Fruit fly (Drosophila melanogaster) whole organism, prepupa: ENCODE data around the gene CG33098.
A peak's percentile ranks its signal among the peaks of the same experiment; 100 is the strongest.

Source experiments
- Blimp-1 ChIP-seq: fragments of 200-800 bp; sonication (Bioruptor generic); optimal IDR thresholded peaks from 3 replicates; lab custom pipeline; 2017; ENCODE audit warnings: missing biosample characterization, missing genetic modification characterization, mild to moderate bottlenecking, moderate library complexity, missing genetic modification reagents
- CG10669 ChIP-seq: fragments of 200-800 bp; sonication (Bioruptor generic); optimal IDR thresholded peaks from 3 replicates; lab custom pipeline; 2018; ENCODE audit warnings: missing biosample characterization, mild to moderate bottlenecking, missing genetic modification characterization, moderate library complexity
- CG16779 ChIP-seq: fragments of 200-800 bp; sonication (Bioruptor generic); optimal IDR thresholded peaks from 3 replicates; lab custom pipeline; 2017; ENCODE audit warnings: missing biosample characterization, mild to moderate bottlenecking, missing genetic modification characterization
- CG31627 ChIP-seq: fragments of 200-800 bp; sonication (Bioruptor generic); optimal IDR thresholded peaks from 3 replicates; lab custom pipeline; 2016; ENCODE audit warnings: missing biosample characterization, missing genetic modification characterization
- CG32006 ChIP-seq: fragments of 200-800 bp; sonication (Bioruptor generic); optimal IDR thresholded peaks from 3 replicates; lab custom pipeline; 2017; ENCODE audit warnings: missing biosample characterization, mild to moderate bottlenecking, missing genetic modification characterization
- CG3919 ChIP-seq: fragments of 200-800 bp; sonication (Bioruptor generic); optimal IDR thresholded peaks from 3 replicates; lab custom pipeline; 2016; ENCODE audit warnings: missing biosample characterization, missing genetic modification characterization
- CG6163 ChIP-seq: fragments of 200-800 bp; sonication (Bioruptor generic); IDR thresholded peaks from 3 replicates; pipeline ENCODE4 v1.3.6; 2022; ENCODE audit warnings: missing biosample characterization, missing genetic modification characterization
- CG8119 ChIP-seq: fragments of 200-800 bp; sonication (Bioruptor generic); IDR thresholded peaks from 3 replicates; pipeline ENCODE4 v1.3.6; 2022; ENCODE audit warnings: missing biosample characterization, missing genetic modification characterization
- CG8319 ChIP-seq: fragments of 200-800 bp; sonication (Bioruptor generic); optimal IDR thresholded peaks from 3 replicates; lab custom pipeline; 2016; ENCODE audit warnings: missing biosample characterization, missing genetic modification characterization
- CG8632 ChIP-seq: fragments of 200-800 bp; sonication (Bioruptor generic); optimal IDR thresholded peaks from 3 replicates; lab custom pipeline; 2016; ENCODE audit warnings: missing biosample characterization, missing genetic modification characterization
- Eip78C ChIP-seq: fragments of 200-800 bp; sonication (Bioruptor generic); peaks from one replicate; lab custom pipeline; 2016; ENCODE audit warnings: missing biosample characterization, missing genetic modification characterization
- Ets21C ChIP-seq: fragments of 200-800 bp; sonication (Bioruptor generic); optimal IDR thresholded peaks from 3 replicates; lab custom pipeline; 2016; ENCODE audit warnings: missing biosample characterization, missing genetic modification characterization
- Ets96B ChIP-seq: fragments of 200-800 bp; optimal IDR thresholded peaks from 2 replicates; lab custom pipeline; 2019; ENCODE audit warnings: missing biosample characterization, mild to moderate bottlenecking, missing genetic modification characterization, moderate library complexity
- Gug ChIP-seq: fragments of 200-800 bp; sonication (Bioruptor generic); IDR thresholded peaks from 2 replicates; pipeline ENCODE4 v1.3.6; 2022; ENCODE audit warnings: missing biosample characterization, missing genetic modification characterization
- Hr38 ChIP-seq: sonication (Bioruptor generic); optimal IDR thresholded peaks from 2 replicates; lab custom pipeline; 2016; ENCODE audit warnings: missing biosample characterization, missing genetic modification characterization
- Hr39 ChIP-seq: fragments of 200-800 bp; sonication (Bioruptor generic); optimal IDR thresholded peaks from 2 replicates; lab custom pipeline; 2016; ENCODE audit warnings: missing biosample characterization, missing genetic modification characterization
- Lpt ChIP-seq: fragments of 200-800 bp; sonication (Bioruptor generic); optimal IDR thresholded peaks from 3 replicates; lab custom pipeline; 2016; ENCODE audit warnings: missing biosample characterization, missing genetic modification characterization
- Met ChIP-seq: fragments of 200-800 bp; sonication (Bioruptor generic); optimal IDR thresholded peaks from 3 replicates; lab custom pipeline; 2016; ENCODE audit warnings: missing biosample characterization, missing genetic modification characterization
- Smox ChIP-seq: fragments of 200-800 bp; sonication (Bioruptor generic); optimal IDR thresholded peaks from 3 replicates; lab custom pipeline; 2016; ENCODE audit warnings: missing biosample characterization, missing genetic modification characterization
- Sox102F ChIP-seq: fragments of 200-800 bp; sonication (Bioruptor generic); optimal IDR thresholded peaks from 2 replicates; lab custom pipeline; 2016; ENCODE audit warnings: missing biosample characterization, mild to moderate bottlenecking, missing genetic modification characterization
- Sox15 ChIP-seq: fragments of 200-800 bp; sonication (Bioruptor generic); optimal IDR thresholded peaks from 3 replicates; lab custom pipeline; 2016; ENCODE audit warnings: missing biosample characterization, missing genetic modification characterization
- achi ChIP-seq: fragments of 200-800 bp; sonication (Bioruptor generic); optimal IDR thresholded peaks from 3 replicates; lab custom pipeline; 2016; ENCODE audit warnings: missing biosample characterization, missing genetic modification characterization
- cyc ChIP-seq: fragments of 200-800 bp; sonication (Bioruptor generic); optimal IDR thresholded peaks from 3 replicates; lab custom pipeline; 2016; ENCODE audit warnings: missing biosample characterization, missing genetic modification characterization
- dac ChIP-seq: fragments of 200-800 bp; sonication (Bioruptor generic); optimal IDR thresholded peaks from 2 replicates; lab custom pipeline; 2017; ENCODE audit warnings: missing biosample characterization, mild to moderate bottlenecking, missing genetic modification characterization
- dsx ChIP-seq: fragments of 200-800 bp; optimal IDR thresholded peaks from 3 replicates; lab custom pipeline; 2019; ENCODE audit warnings: missing biosample characterization, mild to moderate bottlenecking, missing genetic modification characterization, moderate library complexity; ENCODE audit not compliant: poor library complexity, severe bottlenecking
- eg ChIP-seq: fragments of 200-800 bp; sonication (Bioruptor generic); IDR thresholded peaks from 3 replicates; pipeline ENCODE4 v1.3.6; 2022; ENCODE audit warnings: missing biosample characterization, missing genetic modification characterization
- esn ChIP-seq: fragments of 200-800 bp; sonication (Bioruptor generic); optimal IDR thresholded peaks from 2 replicates; lab custom pipeline; 2016; ENCODE audit warnings: missing biosample characterization, mild to moderate bottlenecking, missing genetic modification characterization, moderate library complexity
- fd59A ChIP-seq: fragments of 200-800 bp; sonication (Bioruptor generic); optimal IDR thresholded peaks from 2 replicates; lab custom pipeline; 2017; ENCODE audit warnings: missing biosample characterization, mild to moderate bottlenecking, missing genetic modification characterization, missing genetic modification reagents
- lz ChIP-seq: fragments of 200-800 bp; sonication (Bioruptor generic); optimal IDR thresholded peaks from 3 replicates; lab custom pipeline; 2016; ENCODE audit warnings: missing biosample characterization, missing genetic modification characterization
- salr ChIP-seq, 2 experiments: fragments of 200-800 bp; sonication (Bioruptor generic); optimal IDR thresholded peaks; 3 replicates each; lab custom pipeline; 2016 to 2018; ENCODE audit warnings: missing biosample characterization in 2 of 2, missing genetic modification characterization in 2 of 2, mild to moderate bottlenecking in 1 of 2
- ss ChIP-seq, 2 experiments: fragments of 200-800 bp; sonication (Bioruptor generic); optimal IDR thresholded peaks; 2 replicates in 1 of 2; 3 replicates in 1 of 2; lab custom pipeline; 2017 to 2018; ENCODE audit warnings: mild to moderate bottlenecking in 2 of 2, missing biosample characterization in 2 of 2, missing genetic modification characterization in 2 of 2, moderate library complexity in 1 of 2
- svp ChIP-seq: fragments of 200-800 bp; sonication (Bioruptor generic); peaks from one replicate; lab custom pipeline; 2016; ENCODE audit warnings: missing biosample characterization, missing genetic modification characterization
- topi ChIP-seq: fragments of 200-800 bp; sonication (Bioruptor generic); optimal IDR thresholded peaks from 3 replicates; lab custom pipeline; 2016; ENCODE audit warnings: missing biosample characterization, missing genetic modification characterization
- vri ChIP-seq: fragments of 200-800 bp; sonication (Bioruptor generic); optimal IDR thresholded peaks from 3 replicates; lab custom pipeline; 2016; ENCODE audit warnings: missing biosample characterization, mild to moderate bottlenecking, missing genetic modification characterization

Gene CG33098

DNA sequence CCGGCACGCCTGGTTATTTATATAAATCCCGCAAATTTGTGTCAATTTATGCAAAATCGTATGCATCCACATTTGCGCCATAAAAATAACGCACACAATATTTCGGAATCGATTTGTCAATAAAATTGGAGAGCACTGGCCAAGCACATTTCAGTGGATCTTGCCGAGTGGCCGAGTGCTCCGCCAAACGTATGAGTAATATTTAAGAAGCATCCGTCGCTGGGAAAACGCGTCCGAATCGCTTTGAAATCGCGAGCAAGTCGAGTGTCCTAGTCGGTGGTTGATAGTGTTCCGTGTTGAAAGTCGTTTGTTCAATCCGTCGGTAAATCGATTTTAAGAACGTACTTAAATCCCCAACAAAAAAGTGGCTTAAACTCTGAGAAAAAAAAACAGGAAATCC, at the start of gene CG33098:
CG33098 (plus strand) TSS at position 224 of the 400 bp plus-strand sequence.
- TF ChIP-seq achi (no peak), Sox102F (GFP tag; lab: Kevin White, UChicago) (no peak), CG3919 (GFP tag; lab: Kevin White, UChicago) (no peak), fd59A (GFP tag; lab: Kevin White, UChicago) (no peak), Eip78C (GFP tag; lab: Kevin White, UChicago) (no peak), Hr39 (GFP tag; lab: Kevin White, UChicago) (no peak), svp (GFP tag; lab: Kevin White, UChicago) (no peak), CG8119 (GFP tag; lab: Robert Waterston, UW) (no peak), salr (GFP tag; optimal IDR thresholded peaks at IDR 0.05; lab: Kevin White, UChicago) (no peak), Blimp-1 (GFP tag; lab: Kevin White, UChicago) (no peak), CG8319 (GFP tag; lab: Kevin White, UChicago) (no peak), CG10669 (no peak), CG8632 (GFP tag; lab: Kevin White, UChicago) (no peak), eg (no peak), Ets96B (no peak)

DNA sequence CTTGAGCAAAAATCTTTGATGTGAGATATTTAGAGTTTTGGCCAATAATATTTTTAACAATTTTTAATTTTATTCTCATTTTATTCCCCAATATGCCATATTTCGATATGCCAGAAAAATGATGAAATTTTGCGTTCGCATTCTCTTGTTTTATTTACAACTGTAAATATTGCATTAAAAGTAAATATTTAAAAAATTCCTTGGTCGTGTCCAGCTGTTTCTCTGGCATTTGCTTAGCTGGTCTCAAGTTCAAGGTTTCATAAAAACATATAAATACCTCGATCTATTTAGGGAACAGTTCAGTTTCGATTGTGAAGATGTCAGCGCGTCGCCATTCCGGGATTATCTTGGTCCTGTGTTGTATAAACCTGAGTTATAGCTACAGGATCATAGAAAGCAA, 45.6 kb upstream of the CG33098 start, which contains the start of gene Sgsf:
Sgsf (plus strand) TSS at position 301 of the 400 bp plus-strand sequence.
- TF ChIP-seq vri (GFP tag; lab: Kevin White, UChicago), result peak; percentile 30
- no peak for TF ChIP-seq svp (GFP tag; lab: Kevin White, UChicago)

DNA sequence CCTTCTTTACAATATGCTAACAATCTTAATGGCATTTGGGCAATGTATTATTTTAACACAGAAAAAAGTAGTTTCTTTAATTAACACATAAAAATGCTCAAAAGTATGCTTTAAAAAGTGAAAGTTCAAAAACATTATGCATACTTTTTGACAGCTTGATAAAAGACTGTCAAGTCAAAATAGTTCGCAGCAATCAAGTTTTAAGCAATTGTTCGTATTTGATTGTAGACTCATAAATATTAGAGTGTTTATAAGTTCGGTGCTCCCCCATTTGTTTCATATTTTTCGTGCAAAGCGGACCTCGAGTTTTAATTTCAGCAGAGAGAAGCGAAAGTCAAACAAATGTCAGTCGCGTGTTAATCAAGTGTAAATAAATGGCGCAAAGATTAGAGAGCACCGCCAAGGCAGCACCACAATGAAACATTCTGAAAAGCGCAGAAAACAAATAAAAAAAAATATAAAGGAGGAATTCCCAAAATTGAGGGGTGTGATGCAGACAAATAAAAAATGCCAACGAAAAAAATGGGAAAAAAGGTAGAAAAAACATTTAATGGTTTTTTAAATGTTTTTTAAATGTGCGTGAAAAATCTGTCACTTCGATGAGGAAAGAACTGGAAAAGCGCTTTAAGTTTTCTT, 42.0 kb upstream of the CG33098 start:
- TF ChIP-seq lz (peak; percentile 24), dsx (GFP tag; lab: Kevin White, UChicago) (no peak), esn (GFP tag; lab: Kevin White, UChicago) (peak; percentile 51), Sox15 (GFP tag; lab: Kevin White, UChicago) (no peak), CG31627 (GFP tag; lab: Kevin White, UChicago) (peak; percentile 49), topi (peak; percentile 45), Hr39 (GFP tag; lab: Kevin White, UChicago) (peak; percentile 50), Gug (GFP tag; lab: Robert Waterston, UW) (no peak), Met (peak; percentile 50), Eip78C (GFP tag; lab: Kevin White, UChicago) (peak; percentile 68), Ets21C (GFP tag; lab: Kevin White, UChicago) (peak; percentile 36), Smox (GFP tag; lab: Kevin White, UChicago) (peak; percentile 18), CG32006 (GFP tag; lab: Kevin White, UChicago) (no peak), CG6163 (GFP tag; lab: Robert Waterston, UW) (no peak), Sox102F (GFP tag; lab: Kevin White, UChicago) (peak; percentile 15), svp (GFP tag; lab: Kevin White, UChicago) (peak; percentile 85), Ets96B (no peak), ss (GFP tag; optimal IDR thresholded peaks at IDR 0.05; lab: Kevin White, UChicago) (no peak), Blimp-1 (GFP tag; lab: Kevin White, UChicago) (peak; percentile 15), Hr38 (no peak), dac (GFP tag; lab: Kevin White, UChicago) (no peak), cyc (peak; percentile 30)

DNA sequence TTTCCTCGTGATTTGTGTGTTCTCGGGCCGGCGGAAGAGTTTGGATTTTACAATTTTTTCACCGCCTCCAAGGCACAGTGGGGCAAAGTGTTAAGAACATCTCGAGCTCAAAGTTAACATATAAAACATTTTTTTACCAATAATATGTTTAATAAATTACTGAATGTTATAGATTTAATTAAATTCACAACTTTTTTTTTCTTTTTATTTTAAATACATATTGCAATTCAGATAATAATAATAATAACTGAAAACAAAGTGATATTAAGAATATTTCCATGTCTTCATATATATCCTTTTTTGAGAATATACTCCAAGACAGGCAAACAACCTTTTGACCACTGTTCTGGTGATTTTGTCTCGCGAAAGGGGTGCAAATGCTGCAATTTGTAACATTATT, 41.0 kb upstream of the CG33098 start:
- TF ChIP-seq svp (GFP tag; lab: Kevin White, UChicago) (peak; percentile 3), Lpt (GFP tag; lab: Kevin White, UChicago) (no peak)

DNA sequence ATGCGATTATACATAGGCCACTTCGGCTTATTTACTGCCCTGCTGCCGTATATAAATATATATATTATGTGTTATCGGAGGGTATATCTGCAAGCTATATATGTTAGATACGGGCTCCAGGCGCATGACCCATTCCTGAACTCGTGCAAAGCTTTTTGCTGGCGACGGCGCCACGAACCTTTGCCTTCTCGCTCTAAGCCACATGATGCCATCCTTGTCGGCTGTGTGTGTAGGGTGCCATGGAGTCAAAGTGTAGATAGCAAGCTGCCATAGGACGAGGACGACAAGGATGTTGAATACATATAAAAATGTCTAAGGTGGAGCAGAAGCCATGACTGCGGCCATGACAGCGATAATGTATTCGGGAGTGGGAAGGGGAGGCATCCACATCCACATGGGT, 39.3 kb upstream of the CG33098 start:
- TF ChIP-seq CG16779 (tag; lab: Kevin White, UChicago) (no peak), svp (GFP tag; lab: Kevin White, UChicago) (peak; percentile 28)
- TF ChIP-seq, all 60 proteins: peak for 1
